Worm (Caenorhabditis elegans): ENCODE data around the gene C49F8.3.

C49F8.3 gene

DNA sequence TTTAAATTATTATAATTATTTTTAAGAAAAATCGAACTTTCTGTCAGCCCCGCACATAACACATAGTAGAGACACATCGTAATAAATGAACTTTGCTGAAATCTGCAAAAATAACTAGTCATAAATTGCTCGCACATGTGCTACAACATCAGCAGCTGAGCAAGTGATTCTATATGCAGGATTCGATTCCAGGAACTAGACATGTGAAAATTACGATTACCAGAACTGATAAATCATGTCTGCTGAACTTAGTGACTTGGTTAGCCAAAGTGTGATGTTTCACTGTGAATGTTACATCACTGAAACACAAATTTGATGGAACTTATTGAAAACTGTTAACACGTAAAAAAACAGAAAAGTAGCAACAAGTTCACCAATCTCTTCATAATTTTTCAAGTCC is 40.1 kb downstream of the C49F8.3 start:
- TF ChIP-seq ceh-30 (tag; optimal IDR thresholded peaks at IDR 0.05) (no peak), C08G9.2 (tag; optimal IDR thresholded peaks at IDR 0.05) (no peak), T23F11.4 (GFP tag; optimal IDR thresholded peaks at IDR 0.05) (no peak), lim-6 (tag; optimal IDR thresholded peaks at IDR 0.05) (no peak), nfya-1 (tag; optimal IDR thresholded peaks at IDR 0.05) (no peak), ceh-45 (GFP tag; IDR thresholded peaks at IDR 0.05) (no peak)

DNA sequence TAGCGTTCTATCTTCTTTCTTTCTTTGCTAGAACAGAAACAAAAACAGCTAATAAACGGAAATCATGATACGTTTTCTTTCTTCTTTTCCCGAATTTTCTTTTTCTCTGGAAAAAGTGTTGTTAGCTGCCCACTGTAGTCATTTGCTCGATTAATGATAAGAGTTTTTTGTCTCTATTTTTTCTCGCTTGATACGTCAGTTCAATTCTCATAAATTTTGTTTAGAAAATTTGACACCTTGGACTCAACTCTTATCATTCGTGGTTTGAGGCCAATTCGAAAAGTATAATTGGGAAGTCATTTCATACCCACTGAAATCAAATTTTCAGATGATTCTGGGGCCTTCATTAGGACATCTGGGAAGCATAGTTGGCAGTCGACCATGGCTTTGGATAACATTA is 45.5 kb downstream of the C49F8.3 start:
- no peak for TF ChIP-seq hlh-13 (GFP tag; optimal IDR thresholded peaks at IDR 0.05)
- TF ChIP-seq ceh-24 (tag; optimal IDR thresholded peaks at IDR 0.05): no peak

DNA sequence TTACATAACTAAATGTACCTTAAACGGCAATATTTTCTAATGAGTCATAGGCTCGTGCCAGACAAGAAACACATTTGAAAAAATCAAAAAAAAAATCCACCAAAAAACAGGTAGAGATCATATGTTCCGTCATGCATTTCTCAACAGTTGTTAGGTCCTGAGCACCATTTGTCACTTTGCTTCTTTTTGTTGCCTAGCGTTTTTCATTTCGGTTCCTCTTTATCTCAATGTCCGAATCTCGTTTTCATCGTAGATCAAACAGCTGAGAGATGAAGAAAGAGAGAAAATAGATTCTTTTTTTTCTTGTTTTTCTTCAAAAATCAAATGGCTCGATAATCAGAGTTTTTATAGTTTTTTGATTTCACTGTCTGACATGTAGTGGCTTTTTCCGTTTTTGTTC is 46.4 kb downstream of the C49F8.3 start:
- TF ChIP-seq hlh-15 (tag; optimal IDR thresholded peaks at IDR 0.05): no peak
- TF ChIP-seq ceh-18 (tag; optimal IDR thresholded peaks at IDR 0.05): peak; percentile 42

DNA sequence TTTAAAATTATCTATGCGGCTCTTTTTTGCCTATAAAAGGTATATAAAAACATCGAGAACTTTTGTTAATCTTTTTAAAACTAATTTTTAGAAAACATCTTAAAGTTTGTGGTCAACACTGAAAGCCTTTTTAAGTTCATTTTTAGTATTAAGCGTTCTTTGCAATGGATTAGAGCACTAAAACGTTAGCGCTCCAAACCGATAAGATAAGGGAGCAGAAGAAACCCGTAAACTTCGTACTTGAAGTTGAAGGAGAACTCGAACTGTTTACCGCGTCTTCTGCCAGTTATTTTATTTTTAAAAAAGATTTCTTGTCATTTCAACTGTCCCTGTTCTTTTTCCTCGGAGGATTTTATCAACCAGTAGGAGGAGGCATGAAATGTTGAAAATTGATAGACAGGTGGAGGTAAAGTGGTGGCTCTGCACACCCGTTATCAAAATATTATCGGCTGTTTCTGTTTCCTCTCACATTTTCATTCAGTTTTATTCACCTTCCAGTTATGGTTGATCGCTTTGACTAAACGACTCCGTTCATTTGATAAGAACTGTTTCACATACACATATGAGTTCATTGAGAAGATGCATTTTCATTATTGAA is 48.2 kb downstream of the C49F8.3 start:
- TF ChIP-seq lim-6 (tag; optimal IDR thresholded peaks at IDR 0.05): no peak
- no peak for TF ChIP-seq pqm-1 (tag; optimal IDR thresholded peaks at IDR 0.05)

DNA sequence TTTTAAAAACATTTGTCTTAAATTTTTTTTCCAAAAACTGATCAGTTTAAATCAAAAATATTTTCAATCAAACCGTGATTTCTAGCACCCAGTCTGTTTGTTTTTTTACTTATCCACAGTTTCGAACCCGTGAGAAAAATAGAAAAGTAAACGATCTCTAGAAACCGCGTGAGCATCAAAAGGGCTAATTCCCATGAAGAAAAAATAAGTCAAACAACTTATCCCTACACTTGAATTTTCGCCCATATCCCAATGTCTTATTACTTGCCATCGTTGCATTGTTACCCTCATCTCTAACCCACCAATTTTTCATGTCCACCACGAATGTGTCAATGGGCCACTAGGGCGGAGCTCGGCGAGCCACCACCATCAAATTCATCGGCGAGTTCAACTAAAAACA is 49.6 kb downstream of the C49F8.3 start, which contains the start of gene ptr-24:
ptr-24 (plus strand) TSS at position 301 of the 400 bp plus-strand sequence.
- TF ChIP-seq ttx-3 (tag; optimal IDR thresholded peaks at IDR 0.05) (no peak), hlh-6 (tag; optimal IDR thresholded peaks at IDR 0.05) (no peak), odd-2 (tag; optimal IDR thresholded peaks at IDR 0.05) (no peak), hlh-30 (tag; optimal IDR thresholded peaks at IDR 0.05; ENCODE audit: insufficient read depth) (no peak), nfya-1 (tag; optimal IDR thresholded peaks at IDR 0.05) (no peak), sox-2 (GFP tag; IDR thresholded peaks at IDR 0.05) (no peak), lin-11 (tag; optimal IDR thresholded peaks at IDR 0.05) (no peak)

DNA sequence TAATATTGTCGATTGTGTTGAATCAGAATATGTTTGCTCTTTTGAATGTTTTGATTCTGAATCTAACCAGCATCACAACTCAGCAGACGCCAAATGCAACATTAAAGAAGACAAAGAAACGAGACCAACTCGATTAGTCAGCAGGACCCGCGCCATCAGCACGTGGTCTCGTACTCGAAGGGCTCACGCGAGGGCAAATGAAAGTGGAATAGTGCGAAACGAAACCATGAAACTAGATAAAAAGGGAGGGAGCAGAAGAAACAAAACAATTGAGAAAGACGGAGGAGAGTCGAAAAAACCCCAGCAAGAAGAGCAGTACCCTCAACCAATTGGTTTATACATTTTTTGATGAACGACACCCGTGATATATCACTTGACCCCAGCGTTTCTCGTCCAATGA is 50.3 kb downstream of the C49F8.3 start:
- no peak for TF ChIP-seq ahr-1 (tag; optimal IDR thresholded peaks at IDR 0.05)
- TF ChIP-seq ceh-31 (tag; optimal IDR thresholded peaks at IDR 0.05): peak; percentile 5
